Worm (Caenorhabditis elegans): ENCODE results near the gene C28G1.10.

- TF ChIP-seq fkh-10 (GFP tag; optimal IDR thresholded peaks at IDR 0.05) (no peak), lir-3 (tag; optimal IDR thresholded peaks at IDR 0.05; ENCODE audit: poor library complexity) (no peak), snpc-4 (tag; optimal IDR thresholded peaks at IDR 0.05) (no peak), pqm-1 (tag; optimal IDR thresholded peaks at IDR 0.05) (no peak), unc-130 (tag; optimal IDR thresholded peaks at IDR 0.05) (no peak)
These were observed 27.8 kb downstream of the C28G1.10 start, which contains the start of gene C06E2.1 for ce11 chrX:8874748-8875147.
